Fruit fly (Drosophila melanogaster): ENCODE results near the gene Gr2a.

DNA sequence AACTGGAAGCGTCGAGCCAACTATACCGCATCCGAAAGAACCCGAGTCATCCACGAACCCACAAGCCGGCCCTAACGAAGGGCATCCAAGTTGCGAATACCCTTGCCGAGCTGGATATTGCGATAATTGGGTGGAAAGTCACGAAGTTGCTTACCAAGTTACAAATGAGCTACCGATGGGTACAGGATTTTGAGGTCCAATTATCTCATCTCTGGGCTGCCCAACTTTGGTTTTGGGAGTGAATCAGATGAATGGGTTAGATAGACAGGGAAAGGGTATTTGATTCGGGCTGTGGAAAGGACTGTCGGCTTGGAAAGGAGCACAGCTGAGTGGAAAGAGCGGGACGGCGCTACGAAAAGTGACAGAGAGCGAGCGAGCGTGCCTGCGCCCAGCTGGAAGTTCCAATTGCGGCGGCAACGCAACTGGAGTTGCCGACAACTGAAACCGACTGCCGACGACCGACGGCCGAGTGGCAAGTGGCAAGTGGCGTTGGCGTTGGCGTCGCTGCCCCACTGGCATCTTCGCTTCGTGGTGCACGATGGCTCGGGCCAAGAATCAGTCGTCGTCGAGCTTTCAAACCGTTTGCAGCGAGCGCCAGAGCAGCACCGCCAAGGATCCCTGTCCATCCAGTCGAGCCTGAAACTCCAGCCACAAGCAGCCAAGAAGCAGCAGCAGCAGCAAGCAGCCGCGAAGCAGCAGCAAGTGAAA lies 40.9 kb upstream of the Gr2a start:
- TF ChIP-seq CG1620 (GFP tag; optimal IDR thresholded peaks at IDR 0.05) (no peak), CG5204 (GFP tag; optimal IDR thresholded peaks at IDR 0.05) (no peak)
